Fruit fly (Drosophila melanogaster) whole organism, embryonic: Measurements from ENCODE around the gene CG42449.

Experiments
- Abd-B ChIP-seq: fragments of 200-800 bp; sonication (Bioruptor generic); optimal IDR thresholded peaks from 2 replicates; lab custom pipeline; 2018; ENCODE audit warnings: missing biosample characterization, mild to moderate bottlenecking, missing genetic modification characterization, moderate library complexity
- C15 ChIP-seq: fragments of 200-800 bp; sonication (Bioruptor generic); IDR thresholded peaks from 3 replicates; pipeline ENCODE4 v1.3.6; 2022; ENCODE audit warnings: missing biosample characterization, missing genetic modification characterization
- CG1024 ChIP-seq: fragments of 200-800 bp; sonication (Bioruptor generic); IDR thresholded peaks from 2 replicates; pipeline ENCODE4 v1.3.6; 2022; ENCODE audit warnings: missing biosample characterization, missing genetic modification characterization
- CG11093 ChIP-seq: fragments of 200-800 bp; sonication (Bioruptor generic); IDR thresholded peaks from 3 replicates; pipeline ENCODE4 v1.3.6; 2022; ENCODE audit warnings: missing biosample characterization, missing genetic modification characterization
- CG11560 ChIP-seq: fragments of 200-800 bp; sonication (Bioruptor generic); IDR thresholded peaks from 3 replicates; pipeline ENCODE4 v1.3.6; 2022; ENCODE audit warnings: missing biosample characterization, missing genetic modification characterization
- CG14860 ChIP-seq: fragments of 200-800 bp; sonication (Bioruptor generic); IDR thresholded peaks from 3 replicates; pipeline ENCODE4 v1.3.6; 2022; ENCODE audit warnings: missing biosample characterization, missing genetic modification characterization; ENCODE audit not compliant: partially characterized antibody
- CG14965 ChIP-seq: fragments of 200-800 bp; sonication (Bioruptor generic); optimal IDR thresholded peaks from 2 replicates; lab custom pipeline; 2016; ENCODE audit warnings: missing biosample characterization, missing genetic modification characterization, borderline replicate concordance
- CG1602 ChIP-seq: fragments of 200-800 bp; sonication (Bioruptor generic); optimal IDR thresholded peaks from 3 replicates; lab custom pipeline; 2016; ENCODE audit warnings: missing biosample characterization, missing genetic modification characterization
- CG17361 ChIP-seq: fragments of 200-800 bp; sonication (Bioruptor generic); IDR thresholded peaks from 3 replicates; pipeline ENCODE4 v1.3.6; 2022; ENCODE audit warnings: missing biosample characterization, missing genetic modification characterization
- CG17568 ChIP-seq: fragments of 200-800 bp; sonication (Bioruptor generic); optimal IDR thresholded peaks from 2 replicates; lab custom pipeline; 2018; ENCODE audit warnings: missing biosample characterization, mild to moderate bottlenecking, missing genetic modification characterization, moderate library complexity
- CG17612 ChIP-seq: fragments of 200-800 bp; sonication (Bioruptor generic); IDR thresholded peaks from 2 replicates; pipeline ENCODE4 v1.3.6; 2022; ENCODE audit warnings: missing biosample characterization, missing genetic modification characterization
- CG1792 ChIP-seq: fragments of 200-800 bp; sonication (Bioruptor generic); optimal IDR thresholded peaks from 2 replicates; lab custom pipeline; 2016; ENCODE audit warnings: missing biosample characterization, missing genetic modification characterization
- CG2199 ChIP-seq: fragments of 200-800 bp; sonication (Bioruptor generic); IDR thresholded peaks from 3 replicates; pipeline ENCODE4 v1.3.6; 2022; ENCODE audit warnings: missing biosample characterization, missing genetic modification characterization
- CG2678 ChIP-seq: fragments of 200-800 bp; sonication (Bioruptor generic); optimal IDR thresholded peaks from 3 replicates; lab custom pipeline; 2019; ENCODE audit warnings: missing biosample characterization, mild to moderate bottlenecking, missing genetic modification characterization, moderate library complexity
- CG34422 ChIP-seq: fragments of 200-800 bp; sonication (Bioruptor generic); IDR thresholded peaks from 3 replicates; pipeline ENCODE4 v1.3.6; 2022; ENCODE audit warnings: missing biosample characterization, missing genetic modification characterization
- CG4328 ChIP-seq: fragments of 200-800 bp; sonication (Bioruptor generic); optimal IDR thresholded peaks from 3 replicates; lab custom pipeline; 2017; ENCODE audit warnings: missing biosample characterization, missing genetic modification reagents, missing genetic modification characterization
- CG4404 ChIP-seq: fragments of 200-800 bp; sonication (Bioruptor generic); IDR thresholded peaks from 2 replicates; pipeline ENCODE4 v1.3.6; 2022; ENCODE audit warnings: missing biosample characterization, missing genetic modification characterization
- CG6254 ChIP-seq: fragments of 200-800 bp; sonication (Bioruptor generic); optimal IDR thresholded peaks from 3 replicates; lab custom pipeline; 2017; ENCODE audit warnings: mild to moderate bottlenecking, missing biosample characterization, missing genetic modification reagents, missing genetic modification characterization
- CG6791 ChIP-seq: fragments of 200-800 bp; sonication (Bioruptor generic); IDR thresholded peaks from 3 replicates; pipeline ENCODE4 v1.3.6; 2022; ENCODE audit warnings: missing biosample characterization, missing genetic modification characterization; ENCODE audit not compliant: partially characterized antibody
- CG8388 ChIP-seq: fragments of 200-800 bp; sonication (Bioruptor generic); optimal IDR thresholded peaks from 2 replicates; lab custom pipeline; 2019; ENCODE audit warnings: missing biosample characterization, mild to moderate bottlenecking, missing genetic modification characterization, moderate library complexity
- CG8765 ChIP-seq: fragments of 200-800 bp; sonication (Bioruptor generic); IDR thresholded peaks from 2 replicates; pipeline ENCODE4 v1.3.6; 2022; ENCODE audit warnings: missing biosample characterization, missing genetic modification characterization
- CG9932 ChIP-seq: fragments of 200-800 bp; sonication (Bioruptor generic); IDR thresholded peaks from 2 replicates; pipeline ENCODE4 v1.3.6; 2022; ENCODE audit warnings: missing biosample characterization, missing genetic modification characterization
- Doc2 ChIP-seq: fragments of 200-800 bp; sonication (Bioruptor generic); IDR thresholded peaks from 2 replicates; pipeline ENCODE4 v1.3.6; 2022; ENCODE audit warnings: missing biosample characterization, missing genetic modification characterization
- Gug ChIP-seq: fragments of 200-800 bp; sonication (Bioruptor generic); IDR thresholded peaks from 4 replicates; pipeline ENCODE4 v1.3.6; 2022; ENCODE audit warnings: missing biosample characterization, missing genetic modification characterization
- Hand ChIP-seq: fragments of 200-800 bp; sonication (Bioruptor generic); optimal IDR thresholded peaks from 2 replicates; lab custom pipeline; 2017; ENCODE audit warnings: mild to moderate bottlenecking, missing biosample characterization, missing genetic modification reagents, missing genetic modification characterization
- Meics ChIP-seq: fragments of 200-800 bp; sonication (Bioruptor generic); optimal IDR thresholded peaks from 2 replicates; lab custom pipeline; 2017; ENCODE audit warnings: missing biosample characterization, mild to moderate bottlenecking, missing genetic modification characterization
- Sry-β ChIP-seq: fragments of 200-800 bp; sonication (Bioruptor generic); optimal IDR thresholded peaks from 2 replicates; lab custom pipeline; 2018; ENCODE audit warnings: missing biosample characterization, mild to moderate bottlenecking, missing genetic modification characterization, moderate library complexity
- Stat92E ChIP-seq, 3 experiments: fragments of >200 bp in 2 of 3; fragments of 200-800 bp in 1 of 3; sonication (Bioruptor generic) in 1 of 3; optimal IDR thresholded peaks; 2 replicates each; lab custom pipeline; 2017 to 2019; ENCODE audit warnings: missing biosample characterization in 3 of 3, missing genetic modification characterization in 3 of 3, mild to moderate bottlenecking in 1 of 3, moderate library complexity in 1 of 3
- Xrp1 ChIP-seq: fragments of 200-800 bp; sonication (Bioruptor generic); IDR thresholded peaks from 2 replicates; pipeline ENCODE4 v1.3.6; 2022; ENCODE audit warnings: missing biosample characterization, missing genetic modification characterization
- bbx ChIP-seq: fragments of 200-800 bp; sonication (Bioruptor generic); IDR thresholded peaks from 2 replicates; pipeline ENCODE4 v1.3.6; 2022; ENCODE audit warnings: missing biosample characterization, missing genetic modification characterization; ENCODE audit not compliant: partially characterized antibody
- bigmax ChIP-seq: fragments of 200-800 bp; sonication (Bioruptor generic); optimal IDR thresholded peaks from 2 replicates; lab custom pipeline; 2018; ENCODE audit warnings: missing biosample characterization, mild to moderate bottlenecking, missing genetic modification characterization
- br ChIP-seq: fragments of >200 bp; optimal IDR thresholded peaks from 2 replicates; lab custom pipeline; 2017
- chif ChIP-seq, 2 experiments: fragments of 200-800 bp; sonication (Bioruptor generic); optimal IDR thresholded peaks; 3 replicates each; lab custom pipeline; 2016; ENCODE audit warnings: missing biosample characterization in 2 of 2, missing genetic modification characterization in 2 of 2
- chinmo ChIP-seq: fragments of 200-800 bp; sonication (Bioruptor generic); IDR thresholded peaks from 4 replicates; pipeline ENCODE4 v1.3.6; 2022; ENCODE audit warnings: missing biosample characterization, missing genetic modification characterization; ENCODE audit not compliant: partially characterized antibody
- crc ChIP-seq: fragments of 200-800 bp; sonication (Bioruptor generic); optimal IDR thresholded peaks from 2 replicates; lab custom pipeline; 2016; ENCODE audit warnings: missing biosample characterization, missing genetic modification characterization
- gem ChIP-seq: fragments of 200-800 bp; sonication (Bioruptor generic); optimal IDR thresholded peaks from 2 replicates; lab custom pipeline; 2019; ENCODE audit warnings: missing biosample characterization, mild to moderate bottlenecking, missing genetic modification characterization, moderate library complexity
- grn ChIP-seq: fragments of 200-800 bp; sonication (Bioruptor generic); optimal IDR thresholded peaks from 3 replicates; lab custom pipeline; 2017; ENCODE audit warnings: missing biosample characterization, missing genetic modification characterization
- gsb ChIP-seq: fragments of 200-800 bp; sonication (Bioruptor generic); IDR thresholded peaks from 2 replicates; pipeline ENCODE4 v1.3.6; 2022; ENCODE audit warnings: missing biosample characterization, missing genetic modification characterization
- kay ChIP-seq: fragments of 200-800 bp; sonication (Bioruptor generic); optimal IDR thresholded peaks from 2 replicates; lab custom pipeline; 2016; ENCODE audit warnings: missing biosample characterization, missing genetic modification characterization
- mirr ChIP-seq: fragments of 200-800 bp; sonication (Bioruptor generic); optimal IDR thresholded peaks from 3 replicates; lab custom pipeline; 2018; ENCODE audit warnings: missing biosample characterization, mild to moderate bottlenecking, missing genetic modification characterization
- mld ChIP-seq: fragments of 200-800 bp; sonication (Bioruptor generic); IDR thresholded peaks from 3 replicates; pipeline ENCODE4 v1.3.6; 2022; ENCODE audit warnings: missing biosample characterization, missing genetic modification characterization; ENCODE audit not compliant: partially characterized antibody
- onecut ChIP-seq: fragments of 200-800 bp; sonication (Bioruptor generic); IDR thresholded peaks from 2 replicates; pipeline ENCODE4 v1.3.6; 2022; ENCODE audit warnings: missing biosample characterization, missing genetic modification characterization
- p53 ChIP-seq: fragments of 200-800 bp; sonication (Bioruptor generic); optimal IDR thresholded peaks from 2 replicates; lab custom pipeline; 2016; ENCODE audit warnings: missing biosample characterization, missing genetic modification characterization
- phol ChIP-seq: fragments of 200-800 bp; sonication (Bioruptor generic); optimal IDR thresholded peaks from 3 replicates; lab custom pipeline; 2018; ENCODE audit warnings: missing biosample characterization, mild to moderate bottlenecking, missing genetic modification characterization, moderate library complexity
- pnt ChIP-seq: fragments of 200-800 bp; sonication (Bioruptor generic); optimal IDR thresholded peaks from 3 replicates; lab custom pipeline; 2016; ENCODE audit warnings: missing biosample characterization, missing genetic modification characterization
- psq ChIP-seq: fragments of 200-800 bp; sonication (Bioruptor generic); optimal IDR thresholded peaks from 2 replicates; lab custom pipeline; 2017; ENCODE audit warnings: missing biosample characterization, missing genetic modification characterization
- pzg ChIP-seq: fragments of 200-800 bp; sonication (Bioruptor generic); optimal IDR thresholded peaks from 3 replicates; lab custom pipeline; 2018; ENCODE audit warnings: missing biosample characterization, mild to moderate bottlenecking, missing genetic modification characterization, moderate library complexity
- salm ChIP-seq: fragments of 200-800 bp; sonication (Bioruptor generic); optimal IDR thresholded peaks from 2 replicates; lab custom pipeline; 2018; ENCODE audit warnings: missing biosample characterization, mild to moderate bottlenecking, missing genetic modification characterization
- shn ChIP-seq: fragments of 200-800 bp; sonication (Bioruptor generic); optimal IDR thresholded peaks from 3 replicates; lab custom pipeline; 2016; ENCODE audit warnings: missing biosample characterization, missing genetic modification characterization
- slbo ChIP-seq: fragments of 200-800 bp; sonication (Bioruptor generic); IDR thresholded peaks from 2 replicates; pipeline ENCODE4 v1.3.6; 2022; ENCODE audit warnings: missing biosample characterization, missing genetic modification characterization
- wek ChIP-seq: fragments of 200-800 bp; sonication (Bioruptor generic); optimal IDR thresholded peaks from 3 replicates; lab custom pipeline; 2018; ENCODE audit warnings: missing biosample characterization, mild to moderate bottlenecking, missing genetic modification characterization, moderate library complexity

Gene CG42449

dm6 chrX:5724744-5725185 is 41.7 kb downstream of the CG42449 start (continued):
- peak; percentile 16 for TF ChIP-seq CG17568
- no peak for TF ChIP-seq mirr (GFP tag; lab: Kevin White, UChicago)
- no peak for TF ChIP-seq mld (GFP tag; lab: Robert Waterston, UW)
- TF ChIP-seq CG8388 (GFP tag; lab: Kevin White, UChicago) = peak; percentile 20
- TF ChIP-seq psq (GFP tag; lab: Kevin White, UChicago) = no peak
- no peak for TF ChIP-seq grn
- TF ChIP-seq salm (tag; lab: Kevin White, UChicago) = peak; percentile 33
- peak; percentile 28 for TF ChIP-seq Sry-β (GFP tag; lab: Kevin White, UChicago)
- TF ChIP-seq CG34422 (GFP tag; lab: Robert Waterston, UW) = peak; percentile 24; the same call in 1 of the 3 replicates
- peak; percentile 25 for TF ChIP-seq CG6254 (GFP tag; lab: Kevin White, UChicago)
- TF ChIP-seq gem (tag; lab: Kevin White, UChicago) = peak; percentile 67
- TF ChIP-seq CG17612 (GFP tag; lab: Robert Waterston, UW) = no peak
- TF ChIP-seq CG1792 (GFP tag; lab: Kevin White, UChicago) = no peak
- peak; percentile 35 for TF ChIP-seq onecut (GFP tag; lab: Robert Waterston, UW)
- no peak for TF ChIP-seq CG14860 (GFP tag; lab: Robert Waterston, UW)
- TF ChIP-seq kay (GFP tag; lab: Kevin White, UChicago) = no peak
- no peak; the same call in 2 of the 3 replicates for TF ChIP-seq CG11560 (tag; lab: Robert Waterston, UW)
- no peak for TF ChIP-seq br (lab: Kevin White, UChicago)
- peak; percentile 17; the same call in 1 of the 4 replicates for TF ChIP-seq Gug (GFP tag; lab: Robert Waterston, UW)
- TF ChIP-seq CG1602 (GFP tag; lab: Kevin White, UChicago) = no peak
- TF ChIP-seq Hand (GFP tag; lab: Kevin White, UChicago) = no peak
- peak; percentile 35 for TF ChIP-seq CG4404
- TF ChIP-seq CG9932 (GFP tag; lab: Robert Waterston, UW) = 0 out of 2 replicates have a peak, but pooled peaks have one; percentile 20
- TF ChIP-seq CG11093 = peak; percentile 51; the same call in 1 of the 3 replicates
- TF ChIP-seq CG2199 (GFP tag; lab: Robert Waterston, UW) = no peak
- TF ChIP-seq crc (GFP tag; lab: Kevin White, UChicago) = peak; percentile 17
- peak; percentile 59 for TF ChIP-seq CG2678
- TF ChIP-seq CG14965 (GFP tag; lab: Kevin White, UChicago) = peak; percentile 8
- TF ChIP-seq shn (GFP tag; lab: Kevin White, UChicago) = peak; percentile 18
- TF ChIP-seq phol (tag; lab: Kevin White, UChicago) = peak; percentile 46
- TF ChIP-seq wek = peak; percentile 60
- no peak for TF ChIP-seq Doc2 (GFP tag; lab: Robert Waterston, UW)
- TF ChIP-seq gsb (GFP tag; lab: Robert Waterston, UW) = no peak
- TF ChIP-seq bigmax (GFP tag; lab: Kevin White, UChicago) = no peak
- TF ChIP-seq chif (GFP tag; optimal IDR thresholded peaks at IDR 0.05; lab: Kevin White, UChicago) = peak; percentile 24 to 37
- peak; percentile 58 for TF ChIP-seq Xrp1 (GFP tag; lab: Robert Waterston, UW)
- peak; percentile 68 for TF ChIP-seq slbo (GFP tag; lab: Robert Waterston, UW)
- TF ChIP-seq Meics = peak; percentile 57
- no peak for TF ChIP-seq bbx (GFP tag; lab: Robert Waterston, UW)
- TF ChIP-seq CG6791 (GFP tag; lab: Robert Waterston, UW) = no peak
- peak; percentile 40 for TF ChIP-seq pnt (GFP tag; lab: Kevin White, UChicago)
- peak; percentile 46 for TF ChIP-seq CG1024 (GFP tag; lab: Robert Waterston, UW)
- TF ChIP-seq Abd-B (GFP tag; lab: Kevin White, UChicago) = peak; percentile 29
- TF ChIP-seq CG8765 = peak; percentile 37; the same call in 1 of the 2 replicates
- TF ChIP-seq C15 = no peak
- no peak for TF ChIP-seq pzg
- TF ChIP-seq Stat92E (GFP tag; optimal IDR thresholded peaks at IDR 0.05; lab: Kevin White, UChicago) = no peak
- TF ChIP-seq p53 (GFP tag; lab: Kevin White, UChicago) = no peak
- peak; percentile 71 for TF ChIP-seq CG17361 (GFP tag; lab: Robert Waterston, UW)
- TF ChIP-seq CG4328 = no peak
- TF ChIP-seq chinmo (GFP tag; lab: Robert Waterston, UW) = no peak
